Worm (Caenorhabditis elegans): Measurements from ENCODE around the gene col-180.

Gene col-180

DNA sequence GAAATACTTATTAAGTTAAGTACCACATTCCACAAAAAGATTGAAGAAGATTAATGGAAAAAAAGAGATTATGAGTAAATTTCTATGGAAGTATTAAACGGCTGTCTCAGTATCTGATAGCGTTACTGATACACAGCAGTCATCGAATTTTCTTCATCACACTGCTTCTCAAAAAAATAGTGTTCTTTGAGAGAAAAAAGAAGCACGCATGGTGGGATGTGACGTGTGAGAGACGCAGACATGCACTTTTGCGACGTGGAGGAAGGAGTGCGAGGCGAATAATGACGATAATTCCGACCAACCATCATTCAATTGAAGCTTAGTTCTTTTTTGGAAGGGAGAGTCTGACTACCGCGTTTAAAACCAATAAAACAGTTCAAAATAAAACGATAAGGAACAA, 1.9 kb downstream of the col-180 start, which contains the start of gene C44C10.11 (continued):
- no peak for TF ChIP-seq R02D3.7 (tag; optimal IDR thresholded peaks at IDR 0.05)
- TF ChIP-seq nhr-28 (tag; optimal IDR thresholded peaks at IDR 0.05): peak; percentile 87
- TF ChIP-seq dpl-1 (GFP tag; optimal IDR thresholded peaks at IDR 0.05): no peak
- no peak for TF ChIP-seq nhr-42 (GFP tag; IDR thresholded peaks at IDR 0.05)
- no peak for TF ChIP-seq lin-38 (GFP tag; IDR thresholded peaks at IDR 0.05)
- no peak for TF ChIP-seq set-16 (GFP tag; IDR thresholded peaks at IDR 0.05)
- peak; percentile 8 for TF ChIP-seq nhr-10 (tag; optimal IDR thresholded peaks at IDR 0.05)
- no peak for TF ChIP-seq F37D6.2 (tag; optimal IDR thresholded peaks at IDR 0.05)
- TF ChIP-seq lin-15B (tag; optimal IDR thresholded peaks at IDR 0.05): no peak
- no peak for TF ChIP-seq snpc-4 (tag; optimal IDR thresholded peaks at IDR 0.05)
- TF ChIP-seq F49E8.2 (tag; optimal IDR thresholded peaks at IDR 0.05; ENCODE audit: borderline replicate concordance): no peak
- no peak for TF ChIP-seq dmd-8 (GFP tag; IDR thresholded peaks at IDR 0.05)
- TF ChIP-seq nhr-41 (GFP tag; IDR thresholded peaks at IDR 0.05): 0 out of 2 replicates have a peak, but pooled peaks have one; percentile 46
- no peak for TF ChIP-seq daf-16 (GFP tag; optimal IDR thresholded peaks at IDR 0.05)
- TF ChIP-seq daf-16 (tag; optimal IDR thresholded peaks at IDR 0.05): peak; percentile 46
- no peak for TF ChIP-seq spr-1 (tag; optimal IDR thresholded peaks at IDR 0.05)
- peak; percentile 96 for TF ChIP-seq dmd-6 (GFP tag; IDR thresholded peaks at IDR 0.05)
- TF ChIP-seq ama-1 (optimal IDR thresholded peaks at IDR 0.05): no peak
- 0 out of 2 replicates have a peak, but pooled peaks have one; percentile 22 for TF ChIP-seq hmg-1.1 (GFP tag; IDR thresholded peaks at IDR 0.05)
- TF ChIP-seq daf-8 (GFP tag; IDR thresholded peaks at IDR 0.05): no peak
- TF ChIP-seq dmd-9 (GFP tag; IDR thresholded peaks at IDR 0.05): no peak
- no peak for TF ChIP-seq zag-1 (tag; optimal IDR thresholded peaks at IDR 0.05)
- TF ChIP-seq Y48G9A.11 (GFP tag; IDR thresholded peaks at IDR 0.05): no peak
- no peak for TF ChIP-seq egl-27 (tag; optimal IDR thresholded peaks at IDR 0.05)
- TF ChIP-seq hlh-11 (tag; optimal IDR thresholded peaks at IDR 0.05): peak; percentile 81
- no peak for TF ChIP-seq ceh-32 (tag; optimal IDR thresholded peaks at IDR 0.05; ENCODE audit: poor library complexity)
- no peak for TF ChIP-seq skn-1 (tag; optimal IDR thresholded peaks at IDR 0.05)
- no peak for TF ChIP-seq mdt-29 (GFP tag; IDR thresholded peaks at IDR 0.05)
- no peak for TF ChIP-seq lin-29 (GFP tag; IDR thresholded peaks at IDR 0.05)
- no peak for TF ChIP-seq vab-7 (GFP tag; IDR thresholded peaks at IDR 0.05)
- no peak for TF ChIP-seq gei-8 (GFP tag; optimal IDR thresholded peaks at IDR 0.05)
- no peak for TF ChIP-seq unc-39 (tag; optimal IDR thresholded peaks at IDR 0.05)
- no peak for TF ChIP-seq lin-39 (tag; optimal IDR thresholded peaks at IDR 0.05)
- TF ChIP-seq aha-1 (tag): peak; percentile 89
- TF ChIP-seq Y105C5A.15 (GFP tag; IDR thresholded peaks at IDR 0.05): no peak
- no peak for TF ChIP-seq fos-1 (tag; optimal IDR thresholded peaks at IDR 0.05)
- no peak for TF ChIP-seq ceh-28 (tag; optimal IDR thresholded peaks at IDR 0.05)
- TF ChIP-seq hlh-30 (tag; optimal IDR thresholded peaks at IDR 0.05; ENCODE audit: insufficient read depth): peak; percentile 77
- TF ChIP-seq daf-19 (GFP tag; conservative IDR thresholded peaks at IDR 0.05): no peak
- TF ChIP-seq D1046.2 (GFP tag; IDR thresholded peaks at IDR 0.05): no peak
- no peak for TF ChIP-seq T20F7.1 (GFP tag; optimal IDR thresholded peaks at IDR 0.05)
- TF ChIP-seq ceh-44 (GFP tag; IDR thresholded peaks at IDR 0.05): no peak
- TF ChIP-seq daf-12 (tag; optimal IDR thresholded peaks at IDR 0.05): no peak
- TF ChIP-seq snpc-1.2 (GFP tag; IDR thresholded peaks at IDR 0.05): no peak
- peak; percentile 18 for TF ChIP-seq jun-1 (tag; optimal IDR thresholded peaks at IDR 0.05)
- no peak for TF ChIP-seq pha-4 (GFP tag; IDR thresholded peaks at IDR 0.05)
- no peak for TF ChIP-seq pha-4 (tag; optimal IDR thresholded peaks at IDR 0.05)
- no peak for TF ChIP-seq cey-2 (tag; optimal IDR thresholded peaks at IDR 0.05; ENCODE audit: borderline replicate concordance, insufficient read depth)
- TF ChIP-seq dve-1 (tag; optimal IDR thresholded peaks at IDR 0.05; ENCODE audit: insufficient read depth): peak; percentile 75
- TF ChIP-seq madf-9 (GFP tag; conservative IDR thresholded peaks at IDR 0.05): no peak
- no peak for TF ChIP-seq sdz-12 (GFP tag; optimal IDR thresholded peaks at IDR 0.05)
- no peak for TF ChIP-seq ZK337.2 (GFP tag; IDR thresholded peaks at IDR 0.05)
- TF ChIP-seq fkh-10 (GFP tag; optimal IDR thresholded peaks at IDR 0.05): no peak

Measured in whole organism, L4 larva.